Worm (Caenorhabditis elegans) whole organism, young adult: Measurements from ENCODE around the gene B0310.6.

Experiments
- B0035.1 ChIP-seq: sonication (generic microtip); optimal IDR thresholded peaks from 2 replicates; lab custom pipeline; 2016; ENCODE audit warnings: missing genetic modification characterization, mild to moderate bottlenecking, missing compliant biosample characterization, missing genotype, missing genetic modification reagents
- C06A6.2 ChIP-seq: fragments of 200-800 bp; sonication (Bioruptor generic); conservative IDR thresholded peaks from 2 replicates; pipeline ENCODE4 v1.3.6; 2022; ENCODE audit warnings: missing genetic modification characterization, missing compliant biosample characterization
- F10E7.11 ChIP-seq: sonication (generic microtip); optimal IDR thresholded peaks from 2 replicates; lab custom pipeline; 2017; ENCODE audit warnings: mild to moderate bottlenecking, missing genetic modification characterization, moderate library complexity, missing compliant biosample characterization
- F55B11.4 ChIP-seq: sonication (generic microtip); optimal IDR thresholded peaks from 2 replicates; lab custom pipeline; 2016; ENCODE audit warnings: missing compliant biosample characterization, missing genetic modification characterization, borderline replicate concordance; ENCODE audit not compliant: insufficient read depth
- F57C9.4 ChIP-seq: sonication (generic microtip); optimal IDR thresholded peaks from 2 replicates; lab custom pipeline; 2017; ENCODE audit warnings: mild to moderate bottlenecking, missing genetic modification characterization, missing compliant biosample characterization
- Y56A3A.18 ChIP-seq: fragments of 200-800 bp; sonication (Bioruptor generic); IDR thresholded peaks from 2 replicates; pipeline ENCODE4 v1.3.6; 2022; ENCODE audit warnings: missing genetic modification reagents, missing genetic modification characterization, missing compliant biosample characterization
- Y67H2A.10 ChIP-seq: fragments of 200-800 bp; sonication (Bioruptor generic); conservative IDR thresholded peaks from 2 replicates; pipeline ENCODE4 v1.3.6; 2022; ENCODE audit warnings: missing genetic modification reagents, missing genetic modification characterization, missing compliant biosample characterization
- athp-1 ChIP-seq: sonication (generic microtip); optimal IDR thresholded peaks from 2 replicates; lab custom pipeline; 2017; ENCODE audit warnings: mild to moderate bottlenecking, missing genetic modification characterization, missing compliant biosample characterization
- cebp-2 ChIP-seq: fragments of 200-800 bp; sonication (Bioruptor generic); IDR thresholded peaks from 2 replicates; pipeline ENCODE4 v1.3.6; 2022; ENCODE audit warnings: missing genetic modification characterization, missing compliant biosample characterization
- ceh-40 ChIP-seq: fragments of 200-800 bp; sonication (Bioruptor generic); IDR thresholded peaks from 2 replicates; pipeline ENCODE4 v1.3.6; 2022; ENCODE audit warnings: missing genetic modification characterization, missing compliant biosample characterization
- chd-7 ChIP-seq: sonication (generic microtip); optimal IDR thresholded peaks from 2 replicates; lab custom pipeline; 2016; ENCODE audit warnings: mild to moderate bottlenecking, missing genetic modification characterization, moderate library complexity, missing compliant biosample characterization
- dox-1 ChIP-seq: fragments of 200-800 bp; sonication (Bioruptor generic); IDR thresholded peaks from 2 replicates; pipeline ENCODE4 v1.3.6; 2022; ENCODE audit warnings: missing genetic modification reagents, missing genetic modification characterization, missing compliant biosample characterization
- dpl-1 ChIP-seq: fragments of 150-350 bp; optimal IDR thresholded peaks from 2 replicates; lab custom pipeline; 2014; ENCODE audit warnings: missing biosample characterization, missing genetic modification reagents, missing genetic modification characterization
- ets-4 ChIP-seq: fragments of 200-800 bp; sonication (Bioruptor generic); optimal IDR thresholded peaks from 2 replicates; lab custom pipeline; 2018; ENCODE audit warnings: mild to moderate bottlenecking, missing genetic modification characterization, missing compliant biosample characterization
- fkh-3 ChIP-seq: sonication (generic microtip); optimal IDR thresholded peaks from 2 replicates; lab custom pipeline; 2016; ENCODE audit warnings: mild to moderate bottlenecking, missing genetic modification characterization, missing compliant biosample characterization
- hlh-26 ChIP-seq: fragments of 200-800 bp; sonication (Bioruptor generic); conservative IDR thresholded peaks from 2 replicates; pipeline ENCODE4 v1.3.6; 2022; ENCODE audit warnings: missing genetic modification reagents, missing genetic modification characterization, missing compliant biosample characterization
- hrde-1 ChIP-seq: sonication (generic microtip); optimal IDR thresholded peaks from 2 replicates; lab custom pipeline; 2016; ENCODE audit warnings: missing genetic modification characterization, mild to moderate bottlenecking, missing compliant biosample characterization, moderate library complexity, missing genotype, missing genetic modification reagents, borderline replicate concordance
- hsf-1 ChIP-seq: fragments of 200-800 bp; sonication (Bioruptor generic); IDR thresholded peaks from 2 replicates; pipeline ENCODE4 v1.3.6; 2022; ENCODE audit warnings: missing genetic modification reagents, missing genetic modification characterization, missing compliant biosample characterization
- lag-1 ChIP-seq: fragments of 200-800 bp; sonication (Bioruptor generic); IDR thresholded peaks from 2 replicates; pipeline ENCODE4 v1.3.6; 2022; ENCODE audit warnings: missing genetic modification reagents, missing genetic modification characterization, missing compliant biosample characterization
- let-526 ChIP-seq: fragments of 200-800 bp; sonication (Bioruptor generic); IDR thresholded peaks from 2 replicates; pipeline ENCODE4 v1.3.6; 2022; ENCODE audit warnings: missing genetic modification reagents, missing genetic modification characterization, missing compliant biosample characterization
- lin-26 ChIP-seq: fragments of 200-800 bp; sonication (Bioruptor generic); IDR thresholded peaks from 2 replicates; pipeline ENCODE4 v1.3.6; 2022; ENCODE audit warnings: missing genetic modification reagents, missing genetic modification characterization, missing compliant biosample characterization
- lin-54 ChIP-seq: fragments of 200-800 bp; sonication (Bioruptor generic); optimal IDR thresholded peaks from 2 replicates; lab custom pipeline; 2018; ENCODE audit warnings: mild to moderate bottlenecking, missing genetic modification characterization, missing compliant biosample characterization
- madf-3 ChIP-seq: fragments of 200-800 bp; sonication (Bioruptor generic); IDR thresholded peaks from 2 replicates; pipeline ENCODE4 v1.3.6; 2022; ENCODE audit warnings: missing genetic modification reagents, missing genetic modification characterization, missing compliant biosample characterization
- mel-28 ChIP-seq: sonication (generic microtip); optimal IDR thresholded peaks from 2 replicates; lab custom pipeline; 2016; ENCODE audit warnings: borderline replicate concordance, mild to moderate bottlenecking, missing genetic modification characterization, missing compliant biosample characterization
- nfya-1 ChIP-seq: sonication (generic microtip); optimal IDR thresholded peaks from 2 replicates; lab custom pipeline; 2017; ENCODE audit warnings: antibody characterized with exemption, missing compliant biosample characterization, missing genetic modification characterization, borderline replicate concordance; ENCODE audit not compliant: insufficient read depth
- nhr-179 ChIP-seq: sonication (generic microtip); optimal IDR thresholded peaks from 2 replicates; lab custom pipeline; 2016; ENCODE audit warnings: mild to moderate bottlenecking, missing genetic modification characterization, missing compliant biosample characterization
- nhr-27 ChIP-seq: fragments of 200-800 bp; sonication (Bioruptor generic); optimal IDR thresholded peaks from 2 replicates; lab custom pipeline; 2018; ENCODE audit warnings: mild to moderate bottlenecking, missing genetic modification characterization, moderate library complexity, missing compliant biosample characterization
- nhr-80 ChIP-seq: sonication (generic microtip); optimal IDR thresholded peaks from 2 replicates; lab custom pipeline; 2016; ENCODE audit warnings: missing genetic modification characterization, missing compliant biosample characterization
- repo-1 ChIP-seq: sonication (generic microtip); optimal IDR thresholded peaks from 2 replicates; lab custom pipeline; 2017; ENCODE audit warnings: mild to moderate bottlenecking, missing genetic modification characterization, missing compliant biosample characterization
- sea-2 ChIP-seq: fragments of 200-800 bp; sonication (Bioruptor generic); IDR thresholded peaks from 2 replicates; pipeline ENCODE4 v1.3.6; 2022; ENCODE audit warnings: missing genetic modification characterization, missing compliant biosample characterization
- snpc-4 ChIP-seq, 5 experiments: fragments of 150-350 bp in 1 of 5; sonication (generic microtip) in 4 of 5; optimal IDR thresholded peaks; 2 replicates each; lab custom pipeline; 2014 to 2018; ENCODE audit warnings: missing genetic modification characterization in 5 of 5, missing biosample characterization in 3 of 5, antibody characterized with exemption in 2 of 5, mild to moderate bottlenecking in 2 of 5, missing compliant biosample characterization in 2 of 5, missing genotype in 2 of 5, moderate library complexity in 2 of 5, missing genetic modification reagents in 1 of 5
- somi-1 ChIP-seq: fragments of 200-800 bp; sonication (Bioruptor generic); optimal IDR thresholded peaks from 2 replicates; lab custom pipeline; 2018; ENCODE audit warnings: mild to moderate bottlenecking, missing genetic modification characterization, missing compliant biosample characterization
- tbx-9 ChIP-seq: sonication (generic microtip); optimal IDR thresholded peaks from 2 replicates; lab custom pipeline; 2016; ENCODE audit warnings: borderline replicate concordance, missing genetic modification characterization, inconsistent platforms, missing compliant biosample characterization
- ztf-25 ChIP-seq: fragments of 200-800 bp; sonication (Bioruptor generic); IDR thresholded peaks from 2 replicates; pipeline ENCODE4 v1.3.6; 2022; ENCODE audit warnings: missing genetic modification reagents, missing genetic modification characterization, missing compliant biosample characterization
- ztf-6 ChIP-seq: fragments of 200-800 bp; sonication (Bioruptor generic); IDR thresholded peaks from 2 replicates; pipeline ENCODE4 v1.3.6; 2022; ENCODE audit warnings: missing genetic modification reagents, missing genetic modification characterization, missing compliant biosample characterization

The B0310.6 gene

DNA sequence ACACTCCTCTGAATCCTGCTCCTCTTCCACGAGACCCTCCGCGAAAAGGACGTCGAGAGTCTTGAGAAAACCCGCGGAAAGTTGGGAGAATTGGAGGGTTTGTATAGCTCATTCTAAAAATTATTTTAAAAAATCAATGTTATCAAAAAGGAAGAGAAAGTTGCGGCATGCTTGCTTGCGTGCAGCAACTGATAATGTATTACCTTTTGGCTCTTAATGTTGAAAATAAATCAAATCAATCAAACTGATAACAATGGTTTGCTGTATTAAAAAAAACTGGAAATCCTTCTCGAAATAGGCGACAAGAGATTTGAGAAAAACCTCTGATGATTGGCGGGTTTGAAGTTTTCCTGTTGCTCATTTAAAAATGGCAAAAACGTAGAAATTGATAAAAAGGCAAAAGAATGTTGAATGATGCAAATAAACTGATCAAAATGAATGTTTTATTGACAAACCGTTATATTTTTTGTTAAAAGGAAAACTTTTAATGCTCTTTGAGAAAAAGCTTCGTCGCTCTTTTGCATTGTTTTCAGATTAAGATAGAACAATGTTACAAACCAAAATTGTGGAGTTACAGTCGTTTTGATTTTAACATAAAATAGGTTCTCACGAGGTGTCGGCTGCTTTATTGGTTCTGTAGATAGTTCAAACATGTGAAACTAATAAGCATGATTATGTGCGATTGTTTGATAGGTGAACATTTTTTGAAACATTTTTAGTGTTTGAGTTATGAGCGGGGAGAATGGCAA, 24.4 kb upstream of the B0310.6 start:
- no peak for TF ChIP-seq hsf-1 (GFP tag; lab: Robert Waterston, UW)
- TF ChIP-seq F57C9.4 = no peak
- TF ChIP-seq Y67H2A.10 (GFP tag; lab: Robert Waterston, UW) = no peak
- peak; percentile 60 for TF ChIP-seq nhr-80 (tag; lab: Kevin White, UChicago)
- TF ChIP-seq mel-28 = no peak
- TF ChIP-seq, all 124 proteins: peak for 1

DNA sequence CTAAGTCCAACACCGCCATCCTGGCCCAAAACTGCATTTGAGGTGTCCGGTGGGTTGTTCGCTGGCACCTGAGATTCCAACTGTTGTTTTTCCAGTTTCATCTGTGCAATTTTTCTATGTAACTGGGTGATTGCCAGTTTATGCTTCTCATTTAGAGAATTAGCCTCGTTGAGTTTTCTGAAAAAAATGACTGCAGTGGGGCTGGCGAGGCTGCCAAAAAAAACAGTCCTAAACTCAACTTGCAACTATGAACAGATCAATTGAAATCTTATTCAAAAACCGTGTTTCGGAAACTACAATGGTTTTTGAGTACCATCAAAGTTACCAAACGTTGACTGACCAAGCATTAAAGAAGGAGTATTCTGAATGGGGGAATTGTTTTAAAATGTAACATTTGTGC, 23.1 kb upstream of the B0310.6 start, which contains the start of gene F57C12.6:
Gene F57C12.6, minus strand, starts transcription at position 101 of the 400 bp plus-strand sequence.
- TF ChIP-seq lin-54 (GFP tag; lab: Kevin White, UChicago) (no peak), somi-1 (GFP tag; lab: Kevin White, UChicago) (no peak), Y56A3A.18 (GFP tag; lab: Robert Waterston, UW) (no peak), hsf-1 (GFP tag; lab: Robert Waterston, UW) (no peak), madf-3 (GFP tag; lab: Robert Waterston, UW) (no peak), ztf-6 (GFP tag; lab: Robert Waterston, UW) (no peak), B0035.1 (tag; lab: Kevin White, UChicago) (no peak), nhr-179 (tag; lab: Kevin White, UChicago) (no peak), lin-26 (GFP tag; lab: Robert Waterston, UW) (no peak)

DNA sequence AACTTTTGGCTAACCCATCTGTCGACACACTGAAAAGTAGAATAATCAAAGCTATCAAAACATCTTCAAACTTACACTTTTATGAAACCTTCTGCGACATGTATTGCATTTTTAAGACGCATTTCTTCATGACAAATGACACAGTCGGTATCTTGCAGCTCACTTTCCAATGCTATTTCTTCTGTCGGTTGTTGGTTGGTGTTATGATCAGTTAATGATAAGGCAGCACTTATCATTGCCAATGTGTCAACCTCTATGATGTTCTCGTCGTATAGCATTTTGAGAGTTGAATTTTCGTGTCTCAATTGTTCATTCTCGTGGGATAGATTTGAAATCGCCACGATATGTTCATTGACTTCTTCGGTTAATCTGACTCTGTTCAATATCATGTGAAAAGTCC, 22.6 kb upstream of the B0310.6 start:
- TF ChIP-seq nhr-80 (tag; lab: Kevin White, UChicago) (peak; percentile 76), dox-1 (GFP tag; lab: Robert Waterston, UW) (0 out of 2 replicates have a peak, but pooled peaks have one; percentile 24), let-526 (GFP tag; lab: Robert Waterston, UW) (no peak)

DNA sequence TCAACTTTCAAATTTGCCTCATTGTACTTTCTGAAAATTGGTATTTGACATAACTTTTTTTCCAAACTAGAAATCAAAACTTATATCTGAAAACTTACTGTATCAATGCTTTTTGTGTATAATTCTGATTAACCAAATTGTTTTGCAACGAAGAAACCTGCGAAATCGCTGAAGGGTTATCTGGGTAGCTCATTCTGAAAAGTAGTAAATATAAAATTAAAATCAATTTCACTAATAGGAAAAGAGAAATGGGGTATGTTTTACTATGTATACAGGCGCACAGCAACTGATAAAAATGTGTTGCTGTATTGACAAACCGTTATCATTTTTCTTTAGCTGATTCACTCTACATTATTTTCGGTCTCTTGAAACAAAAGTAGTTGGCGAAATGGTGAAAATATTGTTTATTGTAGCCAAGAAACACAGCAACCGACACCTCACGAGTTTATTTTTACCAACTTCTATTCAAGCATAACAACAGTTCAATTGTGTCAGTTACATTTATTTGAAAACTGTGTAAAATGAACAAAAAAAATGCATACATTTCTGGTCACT, 20.4 kb upstream of the B0310.6 start, which contains the start of gene F57C12.2:
Gene F57C12.2, minus strand, starts transcription at position 218 of the 555 bp plus-strand sequence.
- TF ChIP-seq nfya-1 = no peak
- TF ChIP-seq chd-7 (tag; lab: Kevin White, UChicago) = no peak
- no peak for TF ChIP-seq snpc-4 (GFP tag; optimal IDR thresholded peaks at IDR 0.05; lab: Kevin White, UChicago)
- peak in 1 of 4 experiments; percentile 39 for TF ChIP-seq snpc-4 (tag; optimal IDR thresholded peaks at IDR 0.05; lab: Kevin White, UChicago)
- TF ChIP-seq, all 124 proteins: peak for 1

DNA sequence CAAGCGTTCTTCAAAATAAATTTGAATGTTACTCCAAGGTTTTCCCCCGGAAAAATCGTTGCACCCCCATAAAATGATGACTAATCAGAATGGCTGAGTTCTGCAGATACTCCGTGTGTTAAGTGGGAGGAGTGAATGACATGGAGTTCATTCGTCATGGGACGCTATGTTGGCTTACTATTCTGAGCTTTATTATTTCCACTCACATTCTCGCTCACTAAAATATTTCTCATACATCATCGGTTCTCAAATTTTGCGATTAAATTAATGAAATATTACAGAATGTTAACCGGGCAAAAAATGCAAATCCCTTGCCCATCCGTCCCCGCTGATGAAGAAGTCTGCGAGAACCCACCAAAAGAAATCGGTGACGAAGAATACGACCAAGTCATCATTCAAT, 12.0 kb upstream of the B0310.6 start, which contains the start of gene F28C10.1:
Gene F28C10.1, plus strand, starts transcription at position 301 of the 400 bp plus-strand sequence.
- TF ChIP-seq ztf-25 (GFP tag; lab: Robert Waterston, UW) = no peak
- no peak for TF ChIP-seq hlh-26 (GFP tag; lab: Robert Waterston, UW)
- no peak for TF ChIP-seq lag-1 (GFP tag; lab: Robert Waterston, UW)
- TF ChIP-seq tbx-9 (tag; lab: Kevin White, UChicago) = no peak
- no peak for TF ChIP-seq F55B11.4
- TF ChIP-seq athp-1 (tag; lab: Kevin White, UChicago) = no peak
- TF ChIP-seq F10E7.11 (tag; lab: Kevin White, UChicago) = no peak
- no peak for TF ChIP-seq nhr-27
- no peak for TF ChIP-seq dpl-1 (GFP tag; lab: Kevin White, UChicago)
- no peak for TF ChIP-seq ets-4 (GFP tag; lab: Kevin White, UChicago)
- no peak for TF ChIP-seq somi-1 (GFP tag; lab: Kevin White, UChicago)
- TF ChIP-seq ceh-40 (GFP tag; lab: Robert Waterston, UW) = no peak
- no peak for TF ChIP-seq fkh-3 (tag; lab: Kevin White, UChicago)
- TF ChIP-seq hrde-1 = no peak
- no peak for TF ChIP-seq repo-1
- TF ChIP-seq cebp-2 = no peak
- TF ChIP-seq C06A6.2 (GFP tag; lab: Robert Waterston, UW) = no peak
- no peak for TF ChIP-seq sea-2
- TF ChIP-seq, all 124 proteins: peak for 0
